Worm (Caenorhabditis elegans): ENCODE measurements around the gene srx-111.

The srx-111 gene

DNA sequence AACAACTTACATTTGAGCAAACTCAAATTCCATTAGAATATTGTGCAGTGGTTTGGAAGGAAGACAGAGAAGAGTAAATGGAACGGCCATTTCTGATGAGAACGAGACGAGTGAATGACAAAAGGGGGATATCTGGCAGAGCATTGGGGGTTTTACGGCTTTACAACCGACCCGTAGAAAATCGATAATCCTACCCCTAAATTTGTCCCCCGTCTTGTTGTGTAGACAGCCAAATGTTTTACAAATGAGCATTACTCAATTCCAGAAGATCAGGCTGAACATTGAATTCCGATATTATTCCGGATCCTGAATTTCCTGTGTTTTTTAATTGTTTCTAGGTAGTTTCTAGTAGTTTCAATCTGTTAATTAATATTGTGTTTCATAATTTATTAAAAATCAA, 35.7 kb downstream of the srx-111 start, which contains the start of gene fbxb-99:
Gene fbxb-99 (minus strand): TSS at position 101 of the 400 bp plus-strand sequence.
- no peak for TF ChIP-seq attf-4 (tag; optimal IDR thresholded peaks at IDR 0.05)
- TF ChIP-seq egl-43 (GFP tag; IDR thresholded peaks at IDR 0.05), result no peak
- TF ChIP-seq nhr-76 (tag; optimal IDR thresholded peaks at IDR 0.05), result no peak
- TF ChIP-seq mxl-2 (GFP tag; conservative IDR thresholded peaks at IDR 0.05), result no peak
- no peak for TF ChIP-seq tag-97 (GFP tag; IDR thresholded peaks at IDR 0.05)
- TF ChIP-seq nhr-102 (tag; optimal IDR thresholded peaks at IDR 0.05), result no peak
- no peak for TF ChIP-seq nhr-237 (tag; optimal IDR thresholded peaks at IDR 0.05)
- no peak for TF ChIP-seq lir-3 (tag; optimal IDR thresholded peaks at IDR 0.05)

ce11 chrII:3795323-3795722, 37.7 kb downstream of the srx-111 start, which contains the start of gene Y8A9A.2:
Y8A9A.2 (plus strand) TSS chrII:3795623.
- TF ChIP-seq ceh-44 (GFP tag; IDR thresholded peaks at IDR 0.05), result no peak
- TF ChIP-seq set-16 (GFP tag; IDR thresholded peaks at IDR 0.05), result no peak
- no peak for TF ChIP-seq D1046.2 (GFP tag; IDR thresholded peaks at IDR 0.05)
- no peak for TF ChIP-seq mes-2 (tag; optimal IDR thresholded peaks at IDR 0.05; ENCODE audit: poor library complexity, severe bottlenecking)
- TF ChIP-seq skn-1 (tag; optimal IDR thresholded peaks at IDR 0.05), result no peak
- no peak for TF ChIP-seq F37D6.2 (tag; optimal IDR thresholded peaks at IDR 0.05)
- no peak for TF ChIP-seq tag-97 (GFP tag; IDR thresholded peaks at IDR 0.05)
- TF ChIP-seq attf-4 (tag; optimal IDR thresholded peaks at IDR 0.05), result no peak
- no peak for TF ChIP-seq fkh-10 (GFP tag; optimal IDR thresholded peaks at IDR 0.05)
- no peak for TF ChIP-seq zfp-2 (tag; optimal IDR thresholded peaks at IDR 0.05)
- no peak for TF ChIP-seq F49E8.2 (tag; optimal IDR thresholded peaks at IDR 0.05; ENCODE audit: borderline replicate concordance)
- TF ChIP-seq egl-43 (GFP tag; IDR thresholded peaks at IDR 0.05), result no peak
- no peak for TF ChIP-seq mxl-2 (GFP tag; conservative IDR thresholded peaks at IDR 0.05)
- no peak for TF ChIP-seq spr-3 (GFP tag; optimal IDR thresholded peaks at IDR 0.05)

- no peak for TF ChIP-seq mes-2 (tag; optimal IDR thresholded peaks at IDR 0.05; ENCODE audit: poor library complexity, severe bottlenecking)
- no peak for TF ChIP-seq Y48G9A.11 (GFP tag; IDR thresholded peaks at IDR 0.05)
- no peak for TF ChIP-seq Y75B8A.6 (GFP tag; IDR thresholded peaks at IDR 0.05)
- TF ChIP-seq unc-62 (GFP tag; optimal IDR thresholded peaks at IDR 0.05 in 1 of 2), result no peak
- TF ChIP-seq unc-62 (tag; optimal IDR thresholded peaks at IDR 0.05), result no peak
- no peak for TF ChIP-seq T20F7.1 (GFP tag; optimal IDR thresholded peaks at IDR 0.05)
- no peak for TF ChIP-seq daf-8 (GFP tag; IDR thresholded peaks at IDR 0.05)
- TF ChIP-seq Y105C5A.15 (GFP tag; IDR thresholded peaks at IDR 0.05), result no peak
- TF ChIP-seq egl-27 (tag; optimal IDR thresholded peaks at IDR 0.05), result no peak
Observed at ce11 chrII:3803219-3803618, 45.6 kb downstream of the srx-111 start, which contains the start of gene ins-32. ins-32 (minus strand) TSS chrII:3803319.

ce11 chrII:3805518-3805917, 47.9 kb downstream of the srx-111 start:
- TF ChIP-seq dmd-6 (GFP tag; IDR thresholded peaks at IDR 0.05), result no peak
- TF ChIP-seq mes-2 (tag; optimal IDR thresholded peaks at IDR 0.05; ENCODE audit: poor library complexity, severe bottlenecking), result no peak
- no peak for TF ChIP-seq zip-2 (tag; optimal IDR thresholded peaks at IDR 0.05)
- TF ChIP-seq hif-1 (tag; optimal IDR thresholded peaks at IDR 0.05), result no peak
- no peak for TF ChIP-seq zfp-3 (GFP tag; conservative IDR thresholded peaks at IDR 0.05)
- peak in 1 of 2 experiments; percentile 96 for TF ChIP-seq unc-62 (GFP tag; optimal IDR thresholded peaks at IDR 0.05 in 1 of 2)
- TF ChIP-seq unc-62 (tag; optimal IDR thresholded peaks at IDR 0.05), result no peak
- no peak for TF ChIP-seq hmg-1.1 (GFP tag; IDR thresholded peaks at IDR 0.05)

ce11 chrII:3806964-3807363, 49.4 kb downstream of the srx-111 start, which contains the start of gene F54D10.4:
F54D10.4 (minus strand) TSS chrII:3807064.
- no peak for TF ChIP-seq ZK546.5 (tag; optimal IDR thresholded peaks at IDR 0.05)
- TF ChIP-seq hmg-1.1 (GFP tag; IDR thresholded peaks at IDR 0.05), result no peak
- TF ChIP-seq dmd-8 (GFP tag; IDR thresholded peaks at IDR 0.05), result no peak
- TF ChIP-seq aha-1 (tag), result peak; percentile 82
- TF ChIP-seq aly-2 (tag; optimal IDR thresholded peaks at IDR 0.05), result no peak
